Worm (Caenorhabditis elegans) whole organism, early embryonic: ENCODE results near the gene prp-18.

Source experiments
- B0310.2 ChIP-seq: sonication (generic microtip); optimal IDR thresholded peaks from 2 replicates; lab custom pipeline; 2016; ENCODE audit warnings: mild to moderate bottlenecking, missing genetic modification characterization, missing compliant biosample characterization
- F13C5.2 ChIP-seq: sonication (generic microtip); optimal IDR thresholded peaks from 2 replicates; lab custom pipeline; 2017; ENCODE audit warnings: mild to moderate bottlenecking, missing genetic modification characterization, inconsistent platforms, missing compliant biosample characterization
- aly-1 ChIP-seq: sonication (generic microtip); optimal IDR thresholded peaks from 2 replicates; lab custom pipeline; 2016; ENCODE audit warnings: missing genetic modification characterization, missing compliant biosample characterization
- ama-1 ChIP-seq: fragments of 150-350 bp; optimal IDR thresholded peaks from 2 replicates; lab custom pipeline; 2014
- ceh-13 ChIP-seq: fragments of 200-800 bp; sonication (Bioruptor generic); optimal IDR thresholded peaks from 2 replicates; lab custom pipeline; 2018; ENCODE audit warnings: mild to moderate bottlenecking, missing genetic modification characterization, missing compliant biosample characterization
- ceh-36 ChIP-seq: sonication (generic microtip); optimal IDR thresholded peaks from 2 replicates; lab custom pipeline; 2016; ENCODE audit warnings: missing genetic modification characterization, inconsistent platforms, missing compliant biosample characterization
- ets-7 ChIP-seq: sonication (generic microtip); optimal IDR thresholded peaks from 2 replicates; lab custom pipeline; 2016; ENCODE audit warnings: missing genotype, missing genetic modification characterization, missing compliant biosample characterization
- flt-1 ChIP-seq: fragments of 200-800 bp; sonication (Bioruptor generic); IDR thresholded peaks from 2 replicates; pipeline ENCODE4 v1.3.6; 2022; ENCODE audit warnings: missing genetic modification characterization, missing compliant biosample characterization
- hmbx-1 ChIP-seq: sonication (generic microtip); optimal IDR thresholded peaks from 2 replicates; lab custom pipeline; 2016; ENCODE audit warnings: mild to moderate bottlenecking, missing genetic modification characterization, missing compliant biosample characterization
- hmg-4 ChIP-seq: fragments of 200-800 bp; sonication (Bioruptor generic); optimal IDR thresholded peaks from 2 replicates; lab custom pipeline; 2018; ENCODE audit warnings: mild to moderate bottlenecking, missing genetic modification characterization, missing compliant biosample characterization
- hnd-1 ChIP-seq: sonication (generic microtip); optimal IDR thresholded peaks from 2 replicates; lab custom pipeline; 2016; ENCODE audit warnings: missing genetic modification characterization, missing compliant biosample characterization
- pes-1 ChIP-seq: fragments of 200-800 bp; sonication (Bioruptor generic); IDR thresholded peaks from 2 replicates; pipeline ENCODE4 v1.3.6; 2022; ENCODE audit warnings: missing genetic modification reagents, missing genetic modification characterization, missing compliant biosample characterization
- scrt-1 ChIP-seq: fragments of 200-800 bp; sonication (Bioruptor generic); IDR thresholded peaks from 2 replicates; pipeline ENCODE4 v1.3.6; 2022; ENCODE audit warnings: missing genetic modification characterization, missing compliant biosample characterization
- sea-1 ChIP-seq: fragments of 200-800 bp; sonication (Bioruptor generic); conservative IDR thresholded peaks from 2 replicates; pipeline ENCODE4 v1.3.6; 2022; ENCODE audit warnings: missing genetic modification characterization, missing compliant biosample characterization
- tbx-11 ChIP-seq: fragments of 200-800 bp; sonication (Bioruptor generic); IDR thresholded peaks from 2 replicates; pipeline ENCODE4 v1.3.6; 2022; ENCODE audit warnings: missing genetic modification characterization, missing compliant biosample characterization
- tbx-37 ChIP-seq: fragments of 200-800 bp; sonication (Bioruptor generic); conservative IDR thresholded peaks from 2 replicates; pipeline ENCODE4 v1.3.6; 2022; ENCODE audit warnings: missing genetic modification reagents, missing genetic modification characterization, missing compliant biosample characterization
- tra-4 ChIP-seq: sonication (generic microtip); optimal IDR thresholded peaks from 2 replicates; lab custom pipeline; 2017; ENCODE audit warnings: missing genetic modification characterization, missing compliant biosample characterization

prp-18 gene

DNA sequence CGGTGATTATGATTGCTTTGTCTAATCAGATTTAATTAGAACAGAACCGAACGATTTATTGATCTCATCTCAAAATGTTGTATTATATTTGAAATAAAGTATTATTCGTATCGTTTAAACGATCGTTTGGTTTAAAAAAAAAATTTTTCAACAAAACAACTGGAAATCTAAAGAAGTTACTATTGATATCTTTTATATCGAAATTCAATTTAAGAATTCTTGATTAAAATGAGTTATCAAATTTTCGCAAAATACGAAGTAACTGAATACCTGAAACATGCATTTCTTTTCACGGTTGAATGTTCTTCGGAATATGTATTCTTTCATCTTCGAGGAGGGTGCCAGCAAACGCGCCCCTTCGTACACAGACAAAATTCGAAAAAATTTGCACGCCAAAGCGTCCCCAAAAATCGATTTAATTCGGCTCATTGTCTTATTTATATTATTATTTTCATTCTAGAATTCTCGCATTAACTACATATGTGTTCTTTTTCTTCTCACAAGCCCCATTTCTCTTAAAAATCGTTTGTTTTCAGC lies 26.2 kb downstream of the prp-18 start, which contains the start of gene npp-1:
Gene npp-1, plus strand, starts transcription at position 537 of the 537 bp plus-strand sequence.
- no peak for TF ChIP-seq ceh-36 (tag; lab: Kevin White, UChicago)
- TF ChIP-seq sea-1 (GFP tag; lab: Robert Waterston, UW) = no peak
- TF ChIP-seq ama-1 (lab: Kevin White, UChicago) = no peak
- no peak for TF ChIP-seq tra-4 (tag; lab: Kevin White, UChicago)
- TF ChIP-seq hmbx-1 (tag; lab: Kevin White, UChicago) = no peak
- no peak for TF ChIP-seq hnd-1 (tag; lab: Kevin White, UChicago)
- no peak for TF ChIP-seq flt-1 (GFP tag; lab: Robert Waterston, UW)

DNA sequence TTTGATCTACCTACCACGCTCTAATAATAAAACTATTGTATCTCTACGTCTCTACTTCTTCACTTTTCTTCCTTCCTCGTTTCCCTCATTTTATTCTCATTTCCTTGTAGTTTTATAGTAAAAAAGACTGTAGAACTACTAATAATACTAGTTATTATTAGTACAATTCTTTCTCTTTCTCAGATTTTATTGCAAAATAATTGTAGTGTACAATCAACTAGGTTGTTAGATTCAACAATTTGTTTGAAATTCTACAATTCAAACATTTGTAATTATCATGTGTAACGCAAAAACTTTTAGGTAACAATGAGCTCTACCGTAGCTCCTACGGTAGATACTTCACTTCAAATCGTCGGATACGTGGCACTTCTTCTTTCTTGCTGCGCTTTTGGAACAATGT lies 28.5 kb downstream of the prp-18 start, which contains the start of gene K07F5.12:
Gene K07F5.12, plus strand, starts transcription at position 301 of the 400 bp plus-strand sequence.
- TF ChIP-seq ceh-13 (GFP tag; lab: Kevin White, UChicago) = no peak
- no peak for TF ChIP-seq B0310.2
- TF ChIP-seq hmbx-1 (tag; lab: Kevin White, UChicago) = no peak
- no peak for TF ChIP-seq sea-1 (GFP tag; lab: Robert Waterston, UW)
- TF ChIP-seq ceh-36 (tag; lab: Kevin White, UChicago) = no peak
- TF ChIP-seq tbx-11 = no peak
- no peak for TF ChIP-seq tra-4 (tag; lab: Kevin White, UChicago)
- TF ChIP-seq flt-1 (GFP tag; lab: Robert Waterston, UW) = no peak
- TF ChIP-seq ama-1 (lab: Kevin White, UChicago) = no peak
- TF ChIP-seq tbx-37 (GFP tag; lab: Robert Waterston, UW) = no peak
- TF ChIP-seq scrt-1 = no peak
- TF ChIP-seq pes-1 (GFP tag; lab: Robert Waterston, UW) = no peak
- no peak for TF ChIP-seq aly-1 (tag; lab: Kevin White, UChicago)
- TF ChIP-seq F13C5.2 = no peak
- no peak for TF ChIP-seq hnd-1 (tag; lab: Kevin White, UChicago)
- TF ChIP-seq ets-7 = no peak
- no peak for TF ChIP-seq hmg-4

DNA sequence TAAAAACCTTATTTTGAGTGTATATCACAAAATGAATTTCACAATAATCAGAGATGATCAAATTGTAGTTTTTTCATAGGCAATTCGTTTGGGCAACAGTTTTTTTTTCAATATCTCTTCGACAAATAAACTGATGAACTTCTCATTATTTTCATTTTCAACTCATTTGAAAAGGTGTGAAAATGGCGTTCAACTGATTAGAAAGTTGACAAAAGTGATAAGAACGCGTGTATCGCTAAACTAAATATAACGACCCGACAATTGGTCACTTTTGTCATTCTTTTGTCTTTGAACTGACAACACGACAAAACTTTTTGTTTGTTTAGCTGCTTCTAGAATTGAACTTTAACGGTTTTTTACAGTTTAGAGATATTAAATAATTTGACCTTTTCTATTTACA lies 29.2 kb downstream of the prp-18 start:
- TF ChIP-seq hmbx-1 (tag; lab: Kevin White, UChicago) (no peak), hmg-4 (no peak), ets-7 (no peak), aly-1 (tag; lab: Kevin White, UChicago) (no peak), ceh-13 (GFP tag; lab: Kevin White, UChicago) (no peak), scrt-1 (no peak), F13C5.2 (no peak)

DNA sequence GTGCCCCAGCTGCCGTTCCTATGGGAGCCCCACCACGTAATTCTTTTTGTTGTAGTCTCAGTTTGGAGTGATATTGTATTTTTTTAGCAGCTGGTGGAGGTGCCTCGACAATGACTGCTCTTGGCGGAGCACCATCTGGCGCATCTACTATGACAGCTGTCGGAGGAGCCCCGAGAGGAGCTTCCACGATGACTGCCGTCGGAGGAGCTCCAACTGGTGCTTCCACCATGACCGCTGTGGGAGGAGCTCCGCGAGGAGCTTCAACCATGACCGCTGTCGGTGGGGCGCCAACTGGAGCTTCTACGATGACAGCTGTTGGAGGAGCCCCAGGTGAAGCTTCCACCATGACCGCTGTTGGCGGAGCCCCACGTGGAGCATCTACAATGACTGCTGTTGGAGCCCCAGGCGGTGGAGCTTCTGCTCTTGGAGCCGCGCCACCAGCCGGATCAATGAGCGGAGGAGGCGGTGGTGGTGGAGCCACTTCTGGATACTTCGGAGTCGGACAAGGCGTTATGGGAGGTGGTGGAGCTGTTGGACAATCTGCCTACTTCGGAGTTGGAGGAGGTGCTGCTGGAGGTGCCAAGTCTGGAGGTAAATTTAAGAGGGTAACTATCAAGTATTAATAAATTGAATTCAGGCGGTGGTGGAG lies 31.2 kb downstream of the prp-18 start:
- TF ChIP-seq ets-7 (no peak), aly-1 (tag; lab: Kevin White, UChicago) (peak; percentile 50), tbx-11 (no peak), sea-1 (GFP tag; lab: Robert Waterston, UW) (no peak)

DNA sequence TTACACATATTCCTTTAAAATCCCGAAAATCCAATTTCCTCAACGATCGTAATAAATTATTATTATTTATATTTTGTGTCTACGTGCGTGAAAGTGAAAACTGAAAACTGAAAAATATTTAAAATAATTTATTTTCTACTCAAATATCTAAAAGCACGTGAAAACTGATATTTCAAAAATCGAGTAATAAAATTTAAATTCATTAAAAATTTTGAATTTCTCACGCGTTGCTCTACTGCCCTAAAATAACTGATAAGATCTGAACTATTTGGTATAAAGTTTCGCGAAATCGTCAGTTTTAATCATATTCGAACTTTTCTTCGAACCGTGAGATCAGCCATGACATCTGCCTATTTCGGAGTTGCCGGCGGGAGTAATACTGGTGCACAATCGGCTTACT lies 31.9 kb downstream of the prp-18 start, which contains the start of gene ssq-1:
Gene ssq-1, plus strand, starts transcription at position 301 of the 400 bp plus-strand sequence.
- no peak for TF ChIP-seq aly-1 (tag; lab: Kevin White, UChicago)
- no peak for TF ChIP-seq tra-4 (tag; lab: Kevin White, UChicago)
- TF ChIP-seq tbx-37 (GFP tag; lab: Robert Waterston, UW) = no peak
- TF ChIP-seq sea-1 (GFP tag; lab: Robert Waterston, UW) = no peak
- no peak for TF ChIP-seq F13C5.2
- TF ChIP-seq hnd-1 (tag; lab: Kevin White, UChicago) = no peak
- TF ChIP-seq hmbx-1 (tag; lab: Kevin White, UChicago) = no peak
- no peak for TF ChIP-seq pes-1 (GFP tag; lab: Robert Waterston, UW)
- TF ChIP-seq ceh-36 (tag; lab: Kevin White, UChicago) = no peak
- TF ChIP-seq hmg-4 = no peak
- no peak for TF ChIP-seq B0310.2
- no peak for TF ChIP-seq ets-7
- no peak for TF ChIP-seq ama-1 (lab: Kevin White, UChicago)
- TF ChIP-seq flt-1 (GFP tag; lab: Robert Waterston, UW) = no peak
- no peak for TF ChIP-seq tbx-11
- no peak for TF ChIP-seq ceh-13 (GFP tag; lab: Kevin White, UChicago)
- TF ChIP-seq scrt-1 = no peak

DNA sequence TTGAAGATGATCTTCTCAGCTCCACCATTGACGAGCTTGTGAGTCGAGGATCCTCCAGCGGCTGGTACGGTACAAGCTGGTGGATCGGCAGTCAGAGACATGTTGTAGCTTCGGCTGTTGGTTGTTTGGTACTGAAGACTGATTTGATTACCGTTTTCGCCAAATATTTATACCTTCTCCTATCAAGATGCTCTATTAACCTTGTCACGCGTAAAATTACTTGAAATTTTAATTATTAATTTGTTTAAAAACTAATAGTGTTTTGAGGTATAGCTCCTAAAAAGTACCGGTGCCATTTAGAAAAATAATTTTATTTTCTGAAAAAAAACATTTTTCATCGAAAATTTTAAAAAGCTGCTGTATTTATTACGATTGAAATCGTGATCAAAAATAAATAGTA lies 33.3 kb downstream of the prp-18 start, which contains the start of gene ssp-10:
Gene ssp-10, minus strand, starts transcription at position 101 of the 400 bp plus-strand sequence.
- TF ChIP-seq tbx-37 (GFP tag; lab: Robert Waterston, UW) = no peak
- no peak for TF ChIP-seq ets-7
- TF ChIP-seq tra-4 (tag; lab: Kevin White, UChicago) = no peak
- no peak for TF ChIP-seq sea-1 (GFP tag; lab: Robert Waterston, UW)
- TF ChIP-seq ceh-36 (tag; lab: Kevin White, UChicago) = no peak
- no peak for TF ChIP-seq ceh-13 (GFP tag; lab: Kevin White, UChicago)
- no peak for TF ChIP-seq aly-1 (tag; lab: Kevin White, UChicago)
- TF ChIP-seq B0310.2 = no peak
- no peak for TF ChIP-seq flt-1 (GFP tag; lab: Robert Waterston, UW)
- no peak for TF ChIP-seq pes-1 (GFP tag; lab: Robert Waterston, UW)
- TF ChIP-seq tbx-11 = no peak
- TF ChIP-seq hmg-4 = no peak
- TF ChIP-seq hmbx-1 (tag; lab: Kevin White, UChicago) = no peak
- no peak for TF ChIP-seq ama-1 (lab: Kevin White, UChicago)
- no peak for TF ChIP-seq F13C5.2
- no peak for TF ChIP-seq hnd-1 (tag; lab: Kevin White, UChicago)
- no peak for TF ChIP-seq scrt-1

DNA sequence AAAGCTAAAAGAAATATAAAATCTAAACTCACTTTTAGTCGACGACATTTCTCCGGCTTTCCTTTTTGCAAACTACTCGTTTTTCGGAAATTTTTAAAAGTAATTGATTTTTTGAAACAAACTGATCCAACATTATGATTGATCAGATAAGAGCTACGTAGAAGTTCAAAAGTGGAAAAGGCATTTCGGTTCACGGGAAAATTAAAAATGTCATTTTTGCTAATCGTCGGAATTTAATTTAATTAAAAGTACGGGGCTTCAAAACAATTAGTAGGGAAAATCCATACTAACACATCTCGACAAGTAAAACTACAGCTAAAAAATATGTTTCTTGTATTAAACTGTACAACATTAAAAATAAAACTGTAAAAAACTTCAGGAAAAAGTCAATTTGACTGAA lies 34.6 kb downstream of the prp-18 start, which contains the start of gene K07F5.8:
Gene K07F5.8, minus strand, starts transcription at position 101 of the 400 bp plus-strand sequence.
- TF ChIP-seq hnd-1 (tag; lab: Kevin White, UChicago) (no peak), ets-7 (no peak), ceh-36 (tag; lab: Kevin White, UChicago) (no peak), pes-1 (GFP tag; lab: Robert Waterston, UW) (no peak), tra-4 (tag; lab: Kevin White, UChicago) (no peak), B0310.2 (no peak), hmbx-1 (tag; lab: Kevin White, UChicago) (no peak), hmg-4 (no peak), sea-1 (GFP tag; lab: Robert Waterston, UW) (no peak), flt-1 (GFP tag; lab: Robert Waterston, UW) (no peak), ceh-13 (GFP tag; lab: Kevin White, UChicago) (no peak), F13C5.2 (no peak), tbx-11 (no peak), tbx-37 (GFP tag; lab: Robert Waterston, UW) (no peak)
